Fruit fly (Drosophila melanogaster): ENCODE measurements around the gene M6.

dm6 chr3L:21524071-21524889, 16.6 kb downstream of the M6 start:
- no peak for TF ChIP-seq ttk (optimal IDR thresholded peaks at IDR 0.05)
- TF ChIP-seq Sin3A (optimal IDR thresholded peaks at IDR 0.05) = no peak
- no peak for TF ChIP-seq psq (optimal IDR thresholded peaks at IDR 0.05)
